Fruit fly (Drosophila melanogaster) whole organism, embryonic: ENCODE data around the gene CG5180.
A peak's percentile ranks its signal among the peaks of the same experiment; 100 is the strongest.

ENCODE experiments used
- Antp ChIP-seq: fragments of 200-800 bp; sonication (Bioruptor generic); optimal IDR thresholded peaks from 3 replicates; lab custom pipeline; 2016; ENCODE audit warnings: missing biosample characterization, missing genetic modification characterization
- Awh ChIP-seq: fragments of 200-800 bp; sonication (Bioruptor generic); IDR thresholded peaks from 2 replicates; pipeline ENCODE4, ENCODE4 v1.3.6; 2022; ENCODE audit warnings: missing biosample characterization, missing genetic modification characterization
- CG10147 ChIP-seq: fragments of 200-800 bp; sonication (Bioruptor generic); optimal IDR thresholded peaks from 2 replicates; lab custom pipeline; 2019; ENCODE audit warnings: missing biosample characterization, mild to moderate bottlenecking, missing genetic modification characterization, moderate library complexity
- CG10321 ChIP-seq: fragments of 200-800 bp; sonication (Bioruptor generic); IDR thresholded peaks from 2 replicates; pipeline ENCODE4 v1.3.6; 2022; ENCODE audit warnings: missing biosample characterization, missing genetic modification characterization
- CG11085 ChIP-seq: fragments of 200-800 bp; sonication (Bioruptor generic); IDR thresholded peaks from 2 replicates; pipeline ENCODE4 v1.3.6; 2022; ENCODE audit warnings: missing biosample characterization, missing genetic modification characterization
- CG12942 ChIP-seq: fragments of 200-800 bp; sonication (Bioruptor generic); optimal IDR thresholded peaks from 3 replicates; lab custom pipeline; 2016; ENCODE audit warnings: missing biosample characterization, missing genetic modification characterization
- CG13624 ChIP-seq: fragments of 200-800 bp; sonication (Bioruptor generic); optimal IDR thresholded peaks from 2 replicates; lab custom pipeline; 2016; ENCODE audit warnings: missing biosample characterization, missing genetic modification characterization
- CG14441 ChIP-seq: fragments of 200-800 bp; sonication (Bioruptor generic); IDR thresholded peaks from 2 replicates; pipeline ENCODE4 v1.3.6; 2022; ENCODE audit warnings: missing biosample characterization, missing genetic modification characterization
- CG15601 ChIP-seq: fragments of 200-800 bp; sonication (Bioruptor generic); optimal IDR thresholded peaks from 3 replicates; lab custom pipeline; 2019; ENCODE audit warnings: missing biosample characterization, mild to moderate bottlenecking, missing genetic modification characterization, moderate library complexity
- CG16779 ChIP-seq: fragments of 200-800 bp; sonication (Bioruptor generic); IDR thresholded peaks from 2 replicates; pipeline ENCODE4 v1.3.6; 2022; ENCODE audit warnings: missing biosample characterization, missing genetic modification characterization
- CG17568 ChIP-seq: fragments of 200-800 bp; sonication (Bioruptor generic); optimal IDR thresholded peaks from 2 replicates; lab custom pipeline; 2018; ENCODE audit warnings: missing biosample characterization, mild to moderate bottlenecking, missing genetic modification characterization, moderate library complexity
- CG17829 ChIP-seq: fragments of 200-800 bp; optimal IDR thresholded peaks from 2 replicates; lab custom pipeline; 2019; ENCODE audit warnings: missing biosample characterization, mild to moderate bottlenecking, missing genetic modification characterization, moderate library complexity
- CG18011 ChIP-seq: fragments of 200-800 bp; sonication (Bioruptor generic); optimal IDR thresholded peaks from 2 replicates; lab custom pipeline; 2017; ENCODE audit warnings: missing biosample characterization, missing genetic modification characterization, mild to moderate bottlenecking, moderate library complexity, missing genotype
- CG1832 ChIP-seq: fragments of 200-800 bp; sonication (Bioruptor generic); optimal IDR thresholded peaks from 2 replicates; lab custom pipeline; 2017; ENCODE audit warnings: missing biosample characterization, mild to moderate bottlenecking, missing genetic modification characterization, inconsistent platforms
- CG2129 ChIP-seq: fragments of 200-800 bp; sonication (Bioruptor generic); IDR thresholded peaks from 2 replicates; pipeline ENCODE4 v1.3.6; 2022; ENCODE audit warnings: missing biosample characterization, missing genetic modification characterization; ENCODE audit not compliant: partially characterized antibody
- CG2875 ChIP-seq: fragments of 200-800 bp; sonication (Bioruptor generic); optimal IDR thresholded peaks from 2 replicates; lab custom pipeline; 2017; ENCODE audit warnings: missing biosample characterization, mild to moderate bottlenecking, missing genetic modification characterization, missing genetic modification reagents
- CG31388 ChIP-seq: fragments of 200-800 bp; sonication (Bioruptor generic); optimal IDR thresholded peaks from 2 replicates; lab custom pipeline; 2016; ENCODE audit warnings: missing biosample characterization, missing genetic modification characterization
- CG33213 ChIP-seq: fragments of 200-800 bp; sonication (Bioruptor generic); optimal IDR thresholded peaks from 3 replicates; lab custom pipeline; 2016; ENCODE audit warnings: missing biosample characterization, missing genetic modification characterization
- CG3726 ChIP-seq: fragments of 200-800 bp; sonication (Bioruptor generic); IDR thresholded peaks from 3 replicates; pipeline ENCODE4, ENCODE4 v1.3.6; 2022; ENCODE audit warnings: missing biosample characterization, missing genetic modification characterization
- CG43689 ChIP-seq: fragments of 200-800 bp; sonication (Bioruptor generic); IDR thresholded peaks from 2 replicates; pipeline ENCODE4 v1.3.6; 2022; ENCODE audit warnings: missing biosample characterization, missing genetic modification characterization
- CG6813 ChIP-seq: fragments of 200-800 bp; sonication (Bioruptor generic); optimal IDR thresholded peaks from 2 replicates; lab custom pipeline; 2017; ENCODE audit warnings: missing biosample characterization, missing genetic modification characterization, mild to moderate bottlenecking, moderate library complexity, missing genetic modification reagents
- CG8924 ChIP-seq: fragments of 200-800 bp; optimal IDR thresholded peaks from 3 replicates; lab custom pipeline; 2019; ENCODE audit warnings: missing biosample characterization, mild to moderate bottlenecking, missing genetic modification characterization, moderate library complexity
- D19A ChIP-seq: fragments of 200-800 bp; optimal IDR thresholded peaks from 3 replicates; lab custom pipeline; 2019; ENCODE audit warnings: missing biosample characterization, mild to moderate bottlenecking, missing genetic modification characterization, moderate library complexity
- Gug ChIP-seq: fragments of 200-800 bp; sonication (Bioruptor generic); IDR thresholded peaks from 4 replicates; pipeline ENCODE4 v1.3.6; 2022; ENCODE audit warnings: missing biosample characterization, missing genetic modification characterization
- Hey ChIP-seq: fragments of 200-800 bp; sonication (Bioruptor generic); optimal IDR thresholded peaks from 3 replicates; lab custom pipeline; 2018; ENCODE audit warnings: missing biosample characterization, mild to moderate bottlenecking, missing genetic modification characterization
- Hr39 ChIP-seq: fragments of >200 bp; optimal IDR thresholded peaks from 2 replicates; lab custom pipeline; 2017
- Hr78 ChIP-seq, 2 experiments: fragments of 200-800 bp in 1 of 2; fragments of >200 bp in 1 of 2; sonication (Bioruptor generic) in 1 of 2; optimal IDR thresholded peaks; 2 replicates each; lab custom pipeline; 2017 to 2019; ENCODE audit warnings: missing biosample characterization in 2 of 2, missing genetic modification characterization in 2 of 2, mild to moderate bottlenecking in 1 of 2, moderate library complexity in 1 of 2
- NC2α ChIP-seq: fragments of 200-800 bp; sonication (Bioruptor generic); optimal IDR thresholded peaks from 2 replicates; lab custom pipeline; 2016; ENCODE audit warnings: missing biosample characterization, missing genetic modification characterization
- NFAT ChIP-seq: fragments of 200-800 bp; sonication (Bioruptor generic); IDR thresholded peaks from 2 replicates; pipeline ENCODE4 v1.3.6; 2022; ENCODE audit warnings: missing biosample characterization, missing genetic modification characterization
- Sox100B ChIP-seq: fragments of 200-800 bp; sonication (Bioruptor generic); optimal IDR thresholded peaks from 3 replicates; lab custom pipeline; 2018; ENCODE audit warnings: missing biosample characterization, mild to moderate bottlenecking, missing genetic modification characterization
- Stat92E ChIP-seq, 3 experiments: fragments of >200 bp in 2 of 3; fragments of 200-800 bp in 1 of 3; sonication (Bioruptor generic) in 1 of 3; optimal IDR thresholded peaks; 2 replicates each; lab custom pipeline; 2017 to 2019; ENCODE audit warnings: missing biosample characterization in 3 of 3, missing genetic modification characterization in 3 of 3, mild to moderate bottlenecking in 1 of 3, moderate library complexity in 1 of 3
- Vsx1 ChIP-seq: fragments of 200-800 bp; sonication (Bioruptor generic); optimal IDR thresholded peaks from 2 replicates; lab custom pipeline; 2017; ENCODE audit warnings: missing biosample characterization, mild to moderate bottlenecking, missing genetic modification characterization, missing genetic modification reagents
- croc ChIP-seq: fragments of 200-800 bp; sonication (Bioruptor generic); conservative IDR thresholded peaks from 3 replicates; pipeline ENCODE4 v1.3.6; 2022; ENCODE audit warnings: missing biosample characterization, missing genetic modification characterization
- cwo ChIP-seq: fragments of 200-800 bp; sonication (Bioruptor generic); optimal IDR thresholded peaks from 3 replicates; lab custom pipeline; 2017; ENCODE audit warnings: missing biosample characterization, missing genetic modification characterization, mild to moderate bottlenecking, moderate library complexity, missing genetic modification reagents
- disco-r ChIP-seq: fragments of 200-800 bp; sonication (Bioruptor generic); optimal IDR thresholded peaks from 2 replicates; lab custom pipeline; 2016; ENCODE audit warnings: missing biosample characterization, missing genetic modification characterization
- eve ChIP-seq, 2 experiments: fragments of >200 bp; optimal IDR thresholded peaks; 2 replicates each; lab custom pipeline; 2017; ENCODE audit warnings: missing biosample characterization in 2 of 2, missing genetic modification characterization in 2 of 2
- gfzf ChIP-seq: fragments of 200-800 bp; sonication (Bioruptor generic); optimal IDR thresholded peaks from 2 replicates; lab custom pipeline; 2016; ENCODE audit warnings: missing biosample characterization, mild to moderate bottlenecking, missing genetic modification characterization, moderate library complexity
- gsb ChIP-seq: fragments of 200-800 bp; sonication (Bioruptor generic); IDR thresholded peaks from 2 replicates; pipeline ENCODE4 v1.3.6; 2022; ENCODE audit warnings: missing biosample characterization, missing genetic modification characterization
- ham ChIP-seq: fragments of 200-800 bp; sonication (Bioruptor generic); IDR thresholded peaks from 2 replicates; pipeline ENCODE4 v1.3.6; 2022; ENCODE audit warnings: missing biosample characterization, missing genetic modification characterization
- jing ChIP-seq: fragments of 200-800 bp; sonication (Bioruptor generic); optimal IDR thresholded peaks from 2 replicates; lab custom pipeline; 2018; ENCODE audit warnings: missing biosample characterization, mild to moderate bottlenecking, missing genetic modification characterization
- kah ChIP-seq: fragments of 200-800 bp; sonication (Bioruptor generic); optimal IDR thresholded peaks from 2 replicates; lab custom pipeline; 2018; ENCODE audit warnings: missing biosample characterization, mild to moderate bottlenecking, missing genetic modification characterization
- lab ChIP-seq: fragments of 200-800 bp; sonication (Bioruptor generic); optimal IDR thresholded peaks from 3 replicates; lab custom pipeline; 2017; ENCODE audit warnings: missing biosample characterization, missing genetic modification characterization, mild to moderate bottlenecking, moderate library complexity, missing genetic modification reagents
- salm ChIP-seq: fragments of 200-800 bp; sonication (Bioruptor generic); optimal IDR thresholded peaks from 2 replicates; lab custom pipeline; 2018; ENCODE audit warnings: missing biosample characterization, mild to moderate bottlenecking, missing genetic modification characterization
- sens ChIP-seq: fragments of 200-800 bp; sonication (Bioruptor generic); peaks from one replicate; lab custom pipeline; 2016; ENCODE audit warnings: missing biosample characterization, missing genetic modification characterization
- slou ChIP-seq: fragments of 200-800 bp; sonication (Bioruptor generic); optimal IDR thresholded peaks from 3 replicates; lab custom pipeline; 2016; ENCODE audit warnings: missing biosample characterization, missing genetic modification characterization
- tap ChIP-seq: fragments of 200-800 bp; optimal IDR thresholded peaks from 3 replicates; lab custom pipeline; 2019; ENCODE audit warnings: missing biosample characterization, mild to moderate bottlenecking, missing genetic modification characterization, moderate library complexity
- toy ChIP-seq: fragments of 200-800 bp; sonication (Bioruptor generic); IDR thresholded peaks from 2 replicates; pipeline ENCODE4 v1.3.6; 2022; ENCODE audit warnings: missing biosample characterization, missing genetic modification characterization
- twi ChIP-seq: fragments of 200-800 bp; optimal IDR thresholded peaks from 2 replicates; lab custom pipeline; 2019; ENCODE audit warnings: missing biosample characterization, mild to moderate bottlenecking, missing genetic modification characterization, moderate library complexity
- vfl ChIP-seq: fragments of 200-800 bp; sonication (Bioruptor generic); optimal IDR thresholded peaks from 2 replicates; lab custom pipeline; 2016; ENCODE audit warnings: missing biosample characterization, missing genetic modification characterization

Gene CG5180

dm6 chr3R:20549855-20550603, 7.7 kb upstream of the CG5180 start (continued):
- TF ChIP-seq NC2α (GFP tag; lab: Kevin White, UChicago) (no peak), CG17568 (GFP tag; lab: Kevin White, UChicago) (peak; percentile 74), CG14441 (GFP tag; lab: Robert Waterston, UW) (peak; percentile 80), Hr78 (GFP tag; optimal IDR thresholded peaks at IDR 0.05; lab: Kevin White, UChicago) (peak in 1 of 2 experiments; percentile 58), salm (tag; lab: Kevin White, UChicago) (peak; percentile 74), sens (peak; percentile 91), CG2129 (GFP tag; lab: Robert Waterston, UW) (no peak), CG1832 (GFP tag; lab: Kevin White, UChicago) (no peak), CG13624 (GFP tag; lab: Kevin White, UChicago) (no peak), CG17829 (tag; lab: Kevin White, UChicago) (peak; percentile 92), ham (GFP tag; lab: Robert Waterston, UW) (0 out of 2 replicates have a peak, but pooled peaks have one; percentile 8), CG43689 (GFP tag; lab: Robert Waterston, UW) (peak; percentile 37; the same call in 1 of the 2 replicates), CG3726 (GFP tag; lab: Robert Waterston, UW) (peak; percentile 78; the same call in 2 of the 3 replicates), twi (tag; lab: Kevin White, UChicago) (peak; percentile 99), Awh (GFP tag; lab: Robert Waterston, UW) (peak; percentile 76), croc (peak; percentile 79), Hr39 (no peak), CG10147 (GFP tag; lab: Kevin White, UChicago) (peak; percentile 84), CG10321 (GFP tag; lab: Robert Waterston, UW) (peak; percentile 54), NFAT (peak; percentile 33; the same call in 1 of the 2 replicates), gfzf (GFP tag; lab: Kevin White, UChicago) (no peak), vfl (GFP tag; lab: Kevin White, UChicago) (peak; percentile 21), slou (GFP tag; lab: Kevin White, UChicago) (peak; percentile 20), eve (GFP tag; optimal IDR thresholded peaks at IDR 0.05; lab: Kevin White, UChicago) (peak in 1 of 2 experiments; percentile 94), lab (GFP tag; lab: Kevin White, UChicago) (peak; percentile 92), Vsx1 (GFP tag; lab: Kevin White, UChicago) (peak; percentile 94), CG15601 (tag; lab: Kevin White, UChicago) (peak; percentile 78), Antp (peak; percentile 34), D19A (tag; lab: Kevin White, UChicago) (peak; percentile 84), CG6813 (GFP tag; lab: Kevin White, UChicago) (peak; percentile 78), kah (GFP tag; lab: Kevin White, UChicago) (peak; percentile 61), CG8924 (peak; percentile 86), CG11085 (GFP tag; lab: Robert Waterston, UW) (peak; percentile 66), Hey (peak; percentile 96), jing (peak; percentile 74), Gug (peak; percentile 78), CG33213 (GFP tag; lab: Kevin White, UChicago) (no peak), CG16779 (GFP tag; lab: Robert Waterston, UW) (peak; percentile 43; the same call in 1 of the 2 replicates), cwo (GFP tag; lab: Kevin White, UChicago) (peak; percentile 92), CG18011 (GFP tag; lab: Kevin White, UChicago) (peak; percentile 30), CG12942 (peak; percentile 70), toy (GFP tag; lab: Robert Waterston, UW) (peak; percentile 69; the same call in 1 of the 2 replicates), tap (tag; lab: Kevin White, UChicago) (peak; percentile 80), gsb (GFP tag; lab: Robert Waterston, UW) (peak; percentile 84), Sox100B (peak; percentile 82), CG2875 (peak; percentile 65), CG31388 (GFP tag; lab: Kevin White, UChicago) (peak; percentile 39), Stat92E (GFP tag; optimal IDR thresholded peaks at IDR 0.05; lab: Kevin White, UChicago) (peak in 1 of 3 experiments; percentile 100), disco-r (no peak)
